Fruit fly (Drosophila melanogaster): ENCODE measurements around the gene Pfdn6.

Gene Pfdn6

DNA sequence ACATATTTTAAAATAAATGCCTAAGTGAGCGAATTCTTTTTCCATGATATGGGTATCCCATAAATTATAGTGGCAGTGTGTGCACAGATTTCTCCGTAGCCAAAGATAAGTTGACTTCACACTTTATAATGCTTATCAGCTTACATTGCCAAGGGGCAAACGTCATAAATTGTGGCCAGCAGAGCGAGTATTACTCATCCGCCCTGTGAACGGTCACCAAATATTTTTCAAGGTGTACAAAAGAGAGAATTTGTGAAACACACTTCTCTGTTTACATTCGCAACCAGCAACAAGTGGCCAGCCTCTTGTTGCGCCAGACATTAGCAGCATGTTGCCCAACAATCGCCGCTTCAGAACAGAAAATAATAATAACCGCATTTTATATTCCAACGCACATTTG is 9.4 kb downstream of the Pfdn6 start (continued):
- TF ChIP-seq CG10267 (tag; optimal IDR thresholded peaks at IDR 0.05) (no peak), ERR (GFP tag; optimal IDR thresholded peaks at IDR 0.05) (no peak), Eip74EF (GFP tag; optimal IDR thresholded peaks at IDR 0.05) (no peak), Tbp (GFP tag; optimal IDR thresholded peaks at IDR 0.05) (no peak), CG30403 (GFP tag; optimal IDR thresholded peaks at IDR 0.05) (no peak), MTF-1 (GFP tag; optimal IDR thresholded peaks at IDR 0.05; ENCODE audit: borderline replicate concordance) (peak; percentile 27), CG1024 (GFP tag; IDR thresholded peaks at IDR 0.05) (no peak), D (optimal IDR thresholded peaks at IDR 0.05) (no peak), D (GFP tag; optimal IDR thresholded peaks at IDR 0.05) (no peak), CG10274 (GFP tag; optimal IDR thresholded peaks at IDR 0.05) (no peak), CG17912 (GFP tag; optimal IDR thresholded peaks at IDR 0.05) (peak; percentile 69), sob (GFP tag; IDR thresholded peaks at IDR 0.05) (peak; percentile 58; the same call in 1 of the 2 replicates), CG2129 (GFP tag; IDR thresholded peaks at IDR 0.05; ENCODE audit: partially characterized antibody) (no peak), bcd (GFP tag; optimal IDR thresholded peaks at IDR 0.05) (no peak), row (GFP tag; IDR thresholded peaks at IDR 0.05) (no peak; the same call in 2 of the 3 replicates), inv (GFP tag; IDR thresholded peaks at IDR 0.05; ENCODE audit: partially characterized antibody) (no peak), HHEX (GFP tag; optimal IDR thresholded peaks at IDR 0.05) (peak; percentile 52), ssp (GFP tag; IDR thresholded peaks at IDR 0.05) (no peak), nerfin-1 (tag; optimal IDR thresholded peaks at IDR 0.05) (peak; percentile 27), ken (GFP tag; IDR thresholded peaks at IDR 0.05) (no peak), Dfd (GFP tag; optimal IDR thresholded peaks at IDR 0.05) (no peak), ac (GFP tag; optimal IDR thresholded peaks at IDR 0.05) (no peak), sim (GFP tag; IDR thresholded peaks at IDR 0.05) (no peak), CG9817 (tag; optimal IDR thresholded peaks at IDR 0.05) (no peak), CG18262 (tag; optimal IDR thresholded peaks at IDR 0.05) (no peak), phol (tag; optimal IDR thresholded peaks at IDR 0.05) (no peak), tx (GFP tag; optimal IDR thresholded peaks at IDR 0.05) (no peak), HLH3B (GFP tag; IDR thresholded peaks at IDR 0.05) (peak; percentile 41; the same call in 1 of the 2 replicates), crp (GFP tag; optimal IDR thresholded peaks at IDR 0.05) (no peak), CG3847 (GFP tag; IDR thresholded peaks at IDR 0.05) (no peak), CG17385 (GFP tag; optimal IDR thresholded peaks at IDR 0.05) (peak; percentile 53), CG2678 (tag; optimal IDR thresholded peaks at IDR 0.05) (peak; percentile 59), Doc3 (GFP tag; IDR thresholded peaks at IDR 0.05; ENCODE audit: partially characterized antibody) (no peak), z (GFP tag; IDR thresholded peaks at IDR 0.05) (no peak), knrl (GFP tag; IDR thresholded peaks at IDR 0.05; ENCODE audit: partially characterized antibody) (no peak), E2f2 (GFP tag; IDR thresholded peaks at IDR 0.05) (no peak), CG4328 (GFP tag; optimal IDR thresholded peaks at IDR 0.05) (no peak), nom (GFP tag; optimal IDR thresholded peaks at IDR 0.05) (no peak), NC2β (GFP tag; optimal IDR thresholded peaks at IDR 0.05) (no peak), CG33557 (GFP tag; optimal IDR thresholded peaks at IDR 0.05) (no peak), Dip3 (GFP tag; optimal IDR thresholded peaks at IDR 0.05) (no peak), cas (GFP tag; IDR thresholded peaks at IDR 0.05) (no peak), tup (GFP tag; optimal IDR thresholded peaks at IDR 0.05) (no peak), CG34422 (GFP tag; IDR thresholded peaks at IDR 0.05) (no peak; the same call in 2 of the 3 replicates), CG2202 (tag; optimal IDR thresholded peaks at IDR 0.05) (peak; percentile 29), Opbp (GFP tag; IDR thresholded peaks at IDR 0.05; ENCODE audit: partially characterized antibody) (no peak), Sox100B (GFP tag; optimal IDR thresholded peaks at IDR 0.05) (peak; percentile 17), CG8944 (GFP tag; optimal IDR thresholded peaks at IDR 0.05) (no peak), vnd (GFP tag; IDR thresholded peaks at IDR 0.05; ENCODE audit: partially characterized antibody) (no peak), Spps (tag; optimal IDR thresholded peaks at IDR 0.05) (no peak), CG9215 (GFP tag; IDR thresholded peaks at IDR 0.05) (no peak)

Data from whole organism, embryonic.